Fruit fly (Drosophila melanogaster) whole organism, embryonic: ENCODE data around the gene CG1103.

Source experiments
- CG10431 ChIP-seq: fragments of 200-800 bp; sonication (Bioruptor generic); optimal IDR thresholded peaks from 3 replicates; lab custom pipeline; 2018; ENCODE audit warnings: missing biosample characterization, mild to moderate bottlenecking, missing genetic modification characterization
- CG11504 ChIP-seq: fragments of 200-800 bp; sonication (Bioruptor generic); optimal IDR thresholded peaks from 3 replicates; lab custom pipeline; 2019; ENCODE audit warnings: missing biosample characterization, mild to moderate bottlenecking, missing genetic modification characterization, moderate library complexity
- CG12155 ChIP-seq: fragments of 200-800 bp; sonication (Bioruptor generic); optimal IDR thresholded peaks from 3 replicates; lab custom pipeline; 2016; ENCODE audit warnings: missing biosample characterization, missing genetic modification characterization
- CG1233 ChIP-seq: fragments of 200-800 bp; sonication (Bioruptor generic); optimal IDR thresholded peaks from 4 replicates; lab custom pipeline; 2018; ENCODE audit warnings: missing biosample characterization, mild to moderate bottlenecking, missing genetic modification characterization
- CG12942 ChIP-seq: fragments of 200-800 bp; sonication (Bioruptor generic); optimal IDR thresholded peaks from 3 replicates; lab custom pipeline; 2016; ENCODE audit warnings: missing biosample characterization, missing genetic modification characterization
- CG14710 ChIP-seq: fragments of 200-800 bp; sonication (Bioruptor generic); optimal IDR thresholded peaks from 3 replicates; lab custom pipeline; 2019; ENCODE audit warnings: missing biosample characterization, mild to moderate bottlenecking, missing genetic modification characterization, moderate library complexity
- CG14965 ChIP-seq: fragments of 200-800 bp; sonication (Bioruptor generic); optimal IDR thresholded peaks from 2 replicates; lab custom pipeline; 2016; ENCODE audit warnings: missing biosample characterization, missing genetic modification characterization, borderline replicate concordance
- CG1529 ChIP-seq: fragments of 200-800 bp; sonication (Bioruptor generic); optimal IDR thresholded peaks from 3 replicates; lab custom pipeline; 2018; ENCODE audit warnings: missing biosample characterization, missing genetic modification characterization
- CG15696 ChIP-seq: fragments of 200-800 bp; sonication (Bioruptor generic); optimal IDR thresholded peaks from 2 replicates; lab custom pipeline; 2019; ENCODE audit warnings: missing biosample characterization, mild to moderate bottlenecking, missing genetic modification characterization, moderate library complexity
- CG16779 ChIP-seq: fragments of 200-800 bp; sonication (Bioruptor generic); IDR thresholded peaks from 2 replicates; pipeline ENCODE4 v1.3.6; 2022; ENCODE audit warnings: missing biosample characterization, missing genetic modification characterization
- CG17328 ChIP-seq: fragments of 200-800 bp; sonication (Bioruptor generic); IDR thresholded peaks from 2 replicates; pipeline ENCODE4 v1.3.6; 2022; ENCODE audit warnings: missing biosample characterization, missing genetic modification characterization
- CG18011 ChIP-seq: fragments of 200-800 bp; sonication (Bioruptor generic); optimal IDR thresholded peaks from 2 replicates; lab custom pipeline; 2017; ENCODE audit warnings: missing biosample characterization, missing genetic modification characterization, mild to moderate bottlenecking, moderate library complexity, missing genotype
- CG18764 ChIP-seq: fragments of 200-800 bp; sonication (Bioruptor generic); optimal IDR thresholded peaks from 3 replicates; lab custom pipeline; 2016; ENCODE audit warnings: missing biosample characterization, missing genetic modification characterization
- CG2129 ChIP-seq: fragments of 200-800 bp; sonication (Bioruptor generic); IDR thresholded peaks from 2 replicates; pipeline ENCODE4 v1.3.6; 2022; ENCODE audit warnings: missing biosample characterization, missing genetic modification characterization; ENCODE audit not compliant: partially characterized antibody
- CG2202 ChIP-seq: fragments of 200-800 bp; sonication (Bioruptor generic); optimal IDR thresholded peaks from 2 replicates; lab custom pipeline; 2018; ENCODE audit warnings: missing biosample characterization, mild to moderate bottlenecking, missing genetic modification characterization
- CG2712 ChIP-seq: fragments of 200-800 bp; optimal IDR thresholded peaks from 3 replicates; lab custom pipeline; 2019; ENCODE audit warnings: missing biosample characterization, mild to moderate bottlenecking, missing genetic modification characterization, moderate library complexity
- CG3838 ChIP-seq: fragments of 200-800 bp; sonication (Bioruptor generic); optimal IDR thresholded peaks from 3 replicates; lab custom pipeline; 2016; ENCODE audit warnings: missing biosample characterization, missing genetic modification characterization
- CG3847 ChIP-seq: fragments of 200-800 bp; sonication (Bioruptor generic); IDR thresholded peaks from 2 replicates; pipeline ENCODE4 v1.3.6; 2022; ENCODE audit warnings: missing biosample characterization, missing genetic modification characterization
- CG7271 ChIP-seq: fragments of 200-800 bp; sonication (Bioruptor generic); optimal IDR thresholded peaks from 2 replicates; lab custom pipeline; 2018; ENCODE audit warnings: missing biosample characterization, mild to moderate bottlenecking, missing genetic modification characterization, moderate library complexity
- CG7928 ChIP-seq: fragments of 200-800 bp; sonication (Bioruptor generic); optimal IDR thresholded peaks from 2 replicates; lab custom pipeline; 2017; ENCODE audit warnings: missing biosample characterization, mild to moderate bottlenecking, missing genetic modification characterization
- CG8765 ChIP-seq: fragments of 200-800 bp; sonication (Bioruptor generic); IDR thresholded peaks from 2 replicates; pipeline ENCODE4 v1.3.6; 2022; ENCODE audit warnings: missing biosample characterization, missing genetic modification characterization
- CG9437 ChIP-seq: fragments of 200-800 bp; sonication (Bioruptor generic); optimal IDR thresholded peaks from 2 replicates; lab custom pipeline; 2018; ENCODE audit warnings: missing biosample characterization, mild to moderate bottlenecking, missing genetic modification characterization
- CG9797 ChIP-seq: fragments of 200-800 bp; sonication (Bioruptor generic); optimal IDR thresholded peaks from 3 replicates; lab custom pipeline; 2018; ENCODE audit warnings: missing biosample characterization, mild to moderate bottlenecking, missing genetic modification characterization
- Chrac-16 ChIP-seq: fragments of 200-800 bp; sonication (Bioruptor generic); optimal IDR thresholded peaks from 3 replicates; lab custom pipeline; 2016; ENCODE audit warnings: missing biosample characterization, missing genetic modification characterization
- CrebB ChIP-seq: fragments of 200-800 bp; sonication (Bioruptor generic); optimal IDR thresholded peaks from 3 replicates; lab custom pipeline; 2018; ENCODE audit warnings: missing biosample characterization, mild to moderate bottlenecking, missing genetic modification characterization
- Deaf1 ChIP-seq: fragments of 200-800 bp; optimal IDR thresholded peaks from 3 replicates; lab custom pipeline; 2019; ENCODE audit warnings: missing biosample characterization, mild to moderate bottlenecking, missing genetic modification characterization, moderate library complexity
- E2f1 ChIP-seq: fragments of 200-800 bp; sonication (Bioruptor generic); IDR thresholded peaks from 2 replicates; pipeline ENCODE4 v1.3.6; 2022; ENCODE audit warnings: missing biosample characterization, missing genetic modification characterization
- Lhr ChIP-seq: fragments of 200-800 bp; sonication (Bioruptor generic); optimal IDR thresholded peaks from 3 replicates; lab custom pipeline; 2017; ENCODE audit warnings: mild to moderate bottlenecking, missing biosample characterization, missing genetic modification reagents, missing genetic modification characterization
- NK7.1 ChIP-seq: fragments of 200-800 bp; sonication (Bioruptor generic); optimal IDR thresholded peaks from 3 replicates; lab custom pipeline; 2016; ENCODE audit warnings: missing biosample characterization, missing genetic modification characterization
- Nf-YA ChIP-seq: fragments of 200-800 bp; sonication (Bioruptor generic); IDR thresholded peaks from 2 replicates; pipeline ENCODE4 v1.3.6; 2022; ENCODE audit warnings: missing biosample characterization, missing genetic modification characterization
- Nf-YB ChIP-seq: fragments of 200-800 bp; sonication (Bioruptor generic); optimal IDR thresholded peaks from 3 replicates; lab custom pipeline; 2019; ENCODE audit warnings: missing biosample characterization, mild to moderate bottlenecking, missing genetic modification characterization, moderate library complexity
- Opbp ChIP-seq: fragments of 200-800 bp; sonication (Bioruptor generic); IDR thresholded peaks from 3 replicates; pipeline ENCODE4 v1.3.6; 2022; ENCODE audit warnings: missing biosample characterization, missing genetic modification characterization; ENCODE audit not compliant: partially characterized antibody
- Sox100B ChIP-seq: fragments of 200-800 bp; sonication (Bioruptor generic); optimal IDR thresholded peaks from 3 replicates; lab custom pipeline; 2018; ENCODE audit warnings: missing biosample characterization, mild to moderate bottlenecking, missing genetic modification characterization
- bab2 ChIP-seq: fragments of 200-800 bp; sonication (Bioruptor generic); optimal IDR thresholded peaks from 2 replicates; lab custom pipeline; 2016; ENCODE audit warnings: missing biosample characterization, missing genetic modification characterization
- bbx ChIP-seq: fragments of 200-800 bp; sonication (Bioruptor generic); IDR thresholded peaks from 2 replicates; pipeline ENCODE4 v1.3.6; 2022; ENCODE audit warnings: missing biosample characterization, missing genetic modification characterization; ENCODE audit not compliant: partially characterized antibody
- chif ChIP-seq, 2 experiments: fragments of 200-800 bp; sonication (Bioruptor generic); optimal IDR thresholded peaks; 3 replicates each; lab custom pipeline; 2016; ENCODE audit warnings: missing biosample characterization in 2 of 2, missing genetic modification characterization in 2 of 2
- croc ChIP-seq: fragments of 200-800 bp; sonication (Bioruptor generic); conservative IDR thresholded peaks from 3 replicates; pipeline ENCODE4 v1.3.6; 2022; ENCODE audit warnings: missing biosample characterization, missing genetic modification characterization
- exex ChIP-seq: fragments of 200-800 bp; sonication (Bioruptor generic); optimal IDR thresholded peaks from 4 replicates; lab custom pipeline; 2018; ENCODE audit warnings: missing biosample characterization, mild to moderate bottlenecking, missing genetic modification characterization, moderate library complexity
- fru ChIP-seq: fragments of >200 bp; optimal IDR thresholded peaks from 2 replicates; lab custom pipeline; 2017
- fu2 ChIP-seq: fragments of 200-800 bp; sonication (Bioruptor generic); optimal IDR thresholded peaks from 2 replicates; lab custom pipeline; 2016; ENCODE audit warnings: missing biosample characterization, missing genetic modification characterization
- gro ChIP-seq: fragments of 200-800 bp; sonication (Bioruptor generic); optimal IDR thresholded peaks from 2 replicates; lab custom pipeline; 2016; ENCODE audit warnings: missing biosample characterization, missing genetic modification characterization
- kay ChIP-seq: fragments of 200-800 bp; sonication (Bioruptor generic); optimal IDR thresholded peaks from 2 replicates; lab custom pipeline; 2016; ENCODE audit warnings: missing biosample characterization, missing genetic modification characterization
- luna ChIP-seq: fragments of 200-800 bp; sonication (Bioruptor generic); optimal IDR thresholded peaks from 2 replicates; lab custom pipeline; 2016; ENCODE audit warnings: missing biosample characterization, missing genetic modification characterization
- p53 ChIP-seq: fragments of 200-800 bp; sonication (Bioruptor generic); optimal IDR thresholded peaks from 2 replicates; lab custom pipeline; 2016; ENCODE audit warnings: missing biosample characterization, missing genetic modification characterization
- psq ChIP-seq: fragments of 200-800 bp; sonication (Bioruptor generic); optimal IDR thresholded peaks from 2 replicates; lab custom pipeline; 2017; ENCODE audit warnings: missing biosample characterization, missing genetic modification characterization
- slou ChIP-seq: fragments of 200-800 bp; sonication (Bioruptor generic); optimal IDR thresholded peaks from 3 replicates; lab custom pipeline; 2016; ENCODE audit warnings: missing biosample characterization, missing genetic modification characterization
- sna ChIP-seq: fragments of 200-800 bp; sonication (Bioruptor generic); IDR thresholded peaks from 2 replicates; pipeline ENCODE4 v1.3.6; 2022; ENCODE audit warnings: missing biosample characterization, missing genetic modification characterization; ENCODE audit not compliant: partially characterized antibody
- stwl ChIP-seq: fragments of 200-800 bp; sonication (Bioruptor generic); optimal IDR thresholded peaks from 3 replicates; lab custom pipeline; 2018; ENCODE audit warnings: missing biosample characterization, mild to moderate bottlenecking, missing genetic modification characterization, moderate library complexity
- tna ChIP-seq: fragments of 200-800 bp; sonication (Bioruptor generic); IDR thresholded peaks from 2 replicates; pipeline ENCODE4 v1.3.6; 2022; ENCODE audit warnings: missing biosample characterization, missing genetic modification characterization; ENCODE audit not compliant: partially characterized antibody
- unc-4 ChIP-seq: fragments of 200-800 bp; sonication (Bioruptor generic); IDR thresholded peaks from 2 replicates; pipeline ENCODE4 v1.3.6; 2022; ENCODE audit warnings: missing biosample characterization, missing genetic modification characterization; ENCODE audit not compliant: partially characterized antibody

The CG1103 gene

dm6 chr3R:4333964-4334363 is 3.6 kb upstream of the CG1103 start, which contains the start of gene CG9776 (continued):
- TF ChIP-seq CG9797 (peak; percentile 51), Sox100B (GFP tag; lab: Kevin White, UChicago) (peak; percentile 21), CG18764 (peak; percentile 2), CG12942 (peak; percentile 56), CG7928 (GFP tag; lab: Kevin White, UChicago) (no peak), chif (GFP tag; optimal IDR thresholded peaks at IDR 0.05; lab: Kevin White, UChicago) (peak; percentile 15 to 74), CG16779 (GFP tag; lab: Robert Waterston, UW) (peak; percentile 66; the same call in 1 of the 2 replicates), CG1529 (no peak), sna (GFP tag; lab: Robert Waterston, UW) (peak; percentile 95), tna (GFP tag; lab: Robert Waterston, UW) (peak; percentile 97), CG8765 (GFP tag; lab: Robert Waterston, UW) (0 out of 2 replicates have a peak, but pooled peaks have one; percentile 38), Opbp (GFP tag; lab: Robert Waterston, UW) (peak; percentile 98), CG12155 (GFP tag; lab: Kevin White, UChicago) (peak; percentile 63), Chrac-16 (GFP tag; lab: Kevin White, UChicago) (peak; percentile 41), CG2202 (tag; lab: Kevin White, UChicago) (no peak), croc (0 out of 3 replicates have a peak, but pooled peaks have one; percentile 17), CrebB (tag; lab: Kevin White, UChicago) (peak; percentile 29), psq (GFP tag; lab: Kevin White, UChicago) (peak; percentile 20), CG3847 (GFP tag; lab: Robert Waterston, UW) (peak; percentile 42; the same call in 1 of the 2 replicates), CG2712 (tag; lab: Kevin White, UChicago) (peak; percentile 74), CG3838 (GFP tag; lab: Kevin White, UChicago) (peak; percentile 21), Nf-YB (GFP tag; lab: Kevin White, UChicago) (no peak), CG10431 (no peak), CG18011 (peak; percentile 15), fu2 (GFP tag; lab: Kevin White, UChicago) (peak; percentile 52), CG2129 (GFP tag; lab: Robert Waterston, UW) (peak; percentile 91), CG9437 (GFP tag; lab: Kevin White, UChicago) (peak; percentile 61), stwl (tag; lab: Kevin White, UChicago) (peak; percentile 89), E2f1 (GFP tag; lab: Robert Waterston, UW) (peak; percentile 45; the same call in 1 of the 2 replicates), gro (GFP tag; lab: Kevin White, UChicago) (peak; percentile 67), slou (GFP tag; lab: Kevin White, UChicago) (peak; percentile 6), Deaf1 (tag; lab: Kevin White, UChicago) (no peak), unc-4 (GFP tag; lab: Robert Waterston, UW) (peak; percentile 96), Nf-YA (GFP tag; lab: Robert Waterston, UW) (no peak), CG7271 (tag; lab: Kevin White, UChicago) (peak; percentile 50), CG1233 (GFP tag; lab: Kevin White, UChicago) (peak; percentile 37), p53 (GFP tag; lab: Kevin White, UChicago) (peak; percentile 74), CG14965 (no peak), CG17328 (peak; percentile 38; the same call in 1 of the 2 replicates), CG11504 (tag; lab: Kevin White, UChicago) (no peak), exex (tag; lab: Kevin White, UChicago) (no peak), bbx (GFP tag; lab: Robert Waterston, UW) (peak; percentile 98), CG14710 (tag; lab: Kevin White, UChicago) (peak; percentile 78), NK7.1 (GFP tag; lab: Kevin White, UChicago) (peak; percentile 49), luna (peak; percentile 53), fru (no peak), CG15696 (tag; lab: Kevin White, UChicago) (peak; percentile 53), kay (GFP tag; lab: Kevin White, UChicago) (peak; percentile 53), Lhr (peak; percentile 94), bab2 (GFP tag; lab: Kevin White, UChicago) (peak; percentile 62)
